Worm (Caenorhabditis elegans) whole organism, early embryonic: ENCODE data around the gene tag-241.

Experiments
- ama-1 ChIP-seq: fragments of 150-350 bp; optimal IDR thresholded peaks from 2 replicates; lab custom pipeline; 2014
- ceh-13 ChIP-seq: fragments of 200-800 bp; sonication (Bioruptor generic); optimal IDR thresholded peaks from 2 replicates; lab custom pipeline; 2018; ENCODE audit warnings: mild to moderate bottlenecking, missing genetic modification characterization, missing compliant biosample characterization
- scrt-1 ChIP-seq: fragments of 200-800 bp; sonication (Bioruptor generic); IDR thresholded peaks from 2 replicates; pipeline ENCODE4 v1.3.6; 2022; ENCODE audit warnings: missing genetic modification characterization, missing compliant biosample characterization
- sea-1 ChIP-seq: fragments of 200-800 bp; sonication (Bioruptor generic); conservative IDR thresholded peaks from 2 replicates; pipeline ENCODE4 v1.3.6; 2022; ENCODE audit warnings: missing genetic modification characterization, missing compliant biosample characterization
- tra-4 ChIP-seq: sonication (generic microtip); optimal IDR thresholded peaks from 2 replicates; lab custom pipeline; 2017; ENCODE audit warnings: missing genetic modification characterization, missing compliant biosample characterization

DNA sequence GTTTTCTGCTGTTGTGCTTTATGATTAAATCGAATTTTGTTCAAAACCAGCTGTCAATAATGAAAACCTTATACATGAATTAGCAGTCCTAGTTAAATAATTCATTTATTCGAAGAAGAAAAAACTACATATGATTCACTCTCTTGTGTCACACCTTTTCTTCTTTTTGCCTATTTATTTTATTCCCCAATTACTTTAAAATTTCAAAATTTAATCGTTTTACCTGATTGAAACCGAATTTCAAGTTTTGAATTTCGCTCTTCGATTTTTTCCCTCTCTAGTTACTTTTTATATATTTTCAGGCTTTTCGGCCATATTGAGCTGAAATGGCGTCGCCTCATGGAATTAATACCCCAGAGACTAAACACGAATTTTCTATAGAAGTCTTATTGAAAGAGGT lies 28.7 kb downstream of the tag-241 start, which contains the start of gene xtr-1:
- TF ChIP-seq ama-1, result no peak
- no peak for TF ChIP-seq ceh-13 (GFP tag; lab: Kevin White, UChicago)
- TF ChIP-seq sea-1 (GFP tag; lab: Robert Waterston, UW), result no peak
- TF ChIP-seq scrt-1 (GFP tag; lab: Robert Waterston, UW), result no peak
- TF ChIP-seq tra-4 (tag; lab: Kevin White, UChicago), result no peak
